Worm (Caenorhabditis elegans) whole organism, late embryonic: ENCODE measurements around the gene nhr-152.

ENCODE experiments used
- ahr-1 ChIP-seq: sonication (generic microtip); optimal IDR thresholded peaks from 2 replicates; lab custom pipeline; 2016; ENCODE audit warnings: missing genetic modification characterization, missing compliant biosample characterization
- ama-1 ChIP-seq: fragments of 150-350 bp; optimal IDR thresholded peaks from 2 replicates; lab custom pipeline; 2014
- elt-2 ChIP-seq: sonication (generic microtip); optimal IDR thresholded peaks from 2 replicates; lab custom pipeline; 2016; ENCODE audit warnings: missing genetic modification reagents, missing genetic modification characterization, missing compliant biosample characterization
- ets-4 ChIP-seq: sonication (generic microtip); optimal IDR thresholded peaks from 2 replicates; lab custom pipeline; 2016; ENCODE audit warnings: missing genetic modification characterization, missing compliant biosample characterization
- fkh-10 ChIP-seq: fragments of 150-350 bp; optimal IDR thresholded peaks from 2 replicates; lab custom pipeline; 2014; ENCODE audit warnings: missing biosample characterization, missing genetic modification reagents, missing genetic modification characterization
- fkh-6 ChIP-seq: sonication (generic microtip); optimal IDR thresholded peaks from 2 replicates; lab custom pipeline; 2016; ENCODE audit warnings: missing genetic modification characterization, missing compliant biosample characterization
- hlh-8 ChIP-seq: sonication (generic microtip); optimal IDR thresholded peaks from 2 replicates; lab custom pipeline; 2016; ENCODE audit warnings: missing genotype, missing genetic modification characterization, missing compliant biosample characterization
- nhr-11 ChIP-seq: fragments of 150-350 bp; optimal IDR thresholded peaks from 2 replicates; lab custom pipeline; 2014; ENCODE audit warnings: missing biosample characterization, missing genetic modification characterization
- pag-3 ChIP-seq: sonication (generic microtip); optimal IDR thresholded peaks from 2 replicates; lab custom pipeline; 2016; ENCODE audit warnings: missing compliant biosample characterization, missing genetic modification characterization, borderline replicate concordance
- sox-4 ChIP-seq: sonication (generic microtip); optimal IDR thresholded peaks from 2 replicates; lab custom pipeline; 2017; ENCODE audit warnings: mild to moderate bottlenecking, missing genetic modification characterization, inconsistent platforms, missing compliant biosample characterization
- tbx-2 ChIP-seq: sonication (generic microtip); optimal IDR thresholded peaks from 2 replicates; lab custom pipeline; 2016; ENCODE audit warnings: missing genetic modification characterization, missing compliant biosample characterization
- unc-86 ChIP-seq: sonication (generic microtip); optimal IDR thresholded peaks from 2 replicates; lab custom pipeline; 2016; ENCODE audit warnings: missing genetic modification characterization, missing compliant biosample characterization

DNA sequence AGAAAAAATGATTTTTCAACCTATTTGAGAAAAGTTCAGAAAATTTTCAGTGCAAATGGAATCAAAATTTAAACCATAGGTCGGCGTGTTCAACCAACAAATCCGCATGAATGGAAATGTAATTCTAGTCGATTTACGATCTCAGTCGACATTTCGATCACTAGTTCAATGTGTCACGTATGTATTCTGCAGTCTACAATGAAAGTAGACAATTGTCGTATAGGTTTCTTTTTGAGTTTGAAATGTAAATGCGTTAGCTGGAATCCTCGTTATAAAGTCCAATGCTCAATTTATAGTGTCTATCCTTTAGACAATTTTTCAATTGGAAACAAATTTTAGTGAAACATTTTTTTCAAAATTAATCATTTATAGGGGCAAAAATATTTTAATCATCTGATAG lies 29.9 kb downstream of the nhr-152 start, which contains the start of gene ZK105.12:
- TF ChIP-seq tbx-2 = no peak
- TF ChIP-seq ahr-1 = no peak
- no peak for TF ChIP-seq fkh-10
- no peak for TF ChIP-seq fkh-6
- TF ChIP-seq nhr-11 (tag; lab: Kevin White, UChicago) = no peak
- TF ChIP-seq ets-4 (tag; lab: Kevin White, UChicago) = no peak
- TF ChIP-seq sox-4 (tag; lab: Kevin White, UChicago) = no peak
- TF ChIP-seq pag-3 = no peak
- no peak for TF ChIP-seq ama-1
- no peak for TF ChIP-seq elt-2 (tag; lab: Kevin White, UChicago)
- TF ChIP-seq hlh-8 (tag; lab: Kevin White, UChicago) = no peak
- TF ChIP-seq unc-86 = no peak
